Worm (Caenorhabditis elegans) whole organism, L4 larva: ENCODE results near the gene acr-15.

ENCODE experiments used
- F10B5.3 ChIP-seq: sonication (generic microtip); optimal IDR thresholded peaks from 2 replicates; lab custom pipeline; 2016; ENCODE audit warnings: mild to moderate bottlenecking, missing genetic modification characterization, missing compliant biosample characterization
- F37D6.2 ChIP-seq: sonication (generic microtip); optimal IDR thresholded peaks from 2 replicates; lab custom pipeline; 2016; ENCODE audit warnings: mild to moderate bottlenecking, missing genetic modification characterization, missing compliant biosample characterization
- ZK546.5 ChIP-seq, 2 experiments: sonication (generic microtip); optimal IDR thresholded peaks; 2 replicates each; lab custom pipeline; 2017; ENCODE audit warnings: missing biosample characterization in 2 of 2, missing genetic modification characterization in 2 of 2
- ceh-20 ChIP-seq: fragments of 200-800 bp; sonication (Bioruptor generic); IDR thresholded peaks from 2 replicates; pipeline ENCODE4 v1.3.6; 2022; ENCODE audit warnings: missing genetic modification reagents, missing genetic modification characterization, missing compliant biosample characterization
- ceh-62 ChIP-seq: sonication (generic microtip); optimal IDR thresholded peaks from 2 replicates; lab custom pipeline; 2017; ENCODE audit warnings: missing biosample characterization, missing genetic modification characterization
- daf-16 ChIP-seq, 3 experiments: sonication (generic microtip); optimal IDR thresholded peaks; 2 replicates each; lab custom pipeline; 2016 to 2017; ENCODE audit warnings: missing genetic modification characterization in 3 of 3, missing genetic modification reagents in 3 of 3, mild to moderate bottlenecking in 2 of 3, missing compliant biosample characterization in 2 of 3, missing biosample characterization in 1 of 3, moderate library complexity in 1 of 3
- daf-19 ChIP-seq: fragments of 200-800 bp; sonication (Bioruptor generic); conservative IDR thresholded peaks from 2 replicates; pipeline ENCODE4 v1.3.6; 2022; ENCODE audit warnings: missing genetic modification characterization, missing compliant biosample characterization
- dpl-1 ChIP-seq: fragments of 150-350 bp; optimal IDR thresholded peaks from 2 replicates; lab custom pipeline; 2014; ENCODE audit warnings: missing biosample characterization, missing genetic modification reagents, missing genetic modification characterization
- egl-27 ChIP-seq: sonication (generic microtip); optimal IDR thresholded peaks from 3 replicates; lab custom pipeline; 2017; ENCODE audit warnings: missing biosample characterization, missing genetic modification reagents, missing genetic modification characterization
- egl-43 ChIP-seq: fragments of 200-800 bp; sonication (Bioruptor generic); IDR thresholded peaks from 2 replicates; pipeline ENCODE4 v1.3.6; 2022; ENCODE audit warnings: missing genetic modification reagents, missing genetic modification characterization, missing compliant biosample characterization
- hlh-30 ChIP-seq: sonication (generic microtip); optimal IDR thresholded peaks from 2 replicates; lab custom pipeline; 2017; ENCODE audit warnings: antibody characterized with exemption, mild to moderate bottlenecking, missing genetic modification characterization, missing compliant biosample characterization; ENCODE audit not compliant: insufficient read depth
- jun-1 ChIP-seq: fragments of 150-350 bp; optimal IDR thresholded peaks from 2 replicates; lab custom pipeline; 2014; ENCODE audit warnings: missing biosample characterization, missing genetic modification reagents, missing genetic modification characterization
- lin-29 ChIP-seq: fragments of 200-800 bp; sonication (Bioruptor generic); IDR thresholded peaks from 2 replicates; pipeline ENCODE4 v1.3.6; 2022; ENCODE audit warnings: missing genetic modification reagents, missing genetic modification characterization, missing compliant biosample characterization
- lin-39 ChIP-seq: fragments of 150-350 bp; optimal IDR thresholded peaks from 2 replicates; lab custom pipeline; 2014; ENCODE audit warnings: missing biosample characterization, missing genetic modification reagents, missing genetic modification characterization
- mxl-2 ChIP-seq: fragments of 200-800 bp; sonication (Bioruptor generic); conservative IDR thresholded peaks from 2 replicates; pipeline ENCODE4 v1.3.6; 2022; ENCODE audit warnings: missing genetic modification reagents, missing genetic modification characterization, missing compliant biosample characterization
- mxl-3 ChIP-seq: fragments of 200-800 bp; sonication (Bioruptor generic); optimal IDR thresholded peaks from 2 replicates; lab custom pipeline; 2018; ENCODE audit warnings: mild to moderate bottlenecking, missing genetic modification characterization, missing compliant biosample characterization
- nhr-11 ChIP-seq: fragments of 150-350 bp; optimal IDR thresholded peaks from 2 replicates; lab custom pipeline; 2014; ENCODE audit warnings: missing biosample characterization, missing genetic modification characterization
- nhr-237 ChIP-seq: sonication (generic microtip); optimal IDR thresholded peaks from 2 replicates; lab custom pipeline; 2017; ENCODE audit warnings: missing biosample characterization, missing genetic modification characterization
- nhr-41 ChIP-seq: fragments of 200-800 bp; sonication (Bioruptor generic); IDR thresholded peaks from 2 replicates; pipeline ENCODE4 v1.3.6; 2022; ENCODE audit warnings: missing genetic modification reagents, missing genetic modification characterization, missing compliant biosample characterization
- nhr-6 ChIP-seq: fragments of 150-350 bp; optimal IDR thresholded peaks from 2 replicates; lab custom pipeline; 2014; ENCODE audit warnings: missing biosample characterization, missing genetic modification characterization
- pqm-1 ChIP-seq: sonication (generic microtip); optimal IDR thresholded peaks from 2 replicates; lab custom pipeline; 2017; ENCODE audit warnings: missing biosample characterization, missing genetic modification characterization
- unc-130 ChIP-seq: sonication (generic microtip); optimal IDR thresholded peaks from 2 replicates; lab custom pipeline; 2016; ENCODE audit warnings: missing genetic modification reagents, missing genetic modification characterization, missing compliant biosample characterization

acr-15 gene

ce11 chrV:8603272-8603671 is 50.8 kb downstream of the acr-15 start, which contains the start of gene F41E6.5 (continued):
- TF ChIP-seq nhr-6 (tag; lab: Kevin White, UChicago) (no peak), egl-43 (GFP tag; lab: Robert Waterston, UW) (no peak), pqm-1 (peak; percentile 54), jun-1 (tag; lab: Kevin White, UChicago) (no peak), lin-39 (tag; lab: Kevin White, UChicago) (no peak), F10B5.3 (tag; lab: Kevin White, UChicago) (no peak), ceh-62 (no peak), unc-130 (GFP tag; lab: Kevin White, UChicago) (no peak), dpl-1 (GFP tag; lab: Kevin White, UChicago) (no peak), mxl-2 (GFP tag; lab: Robert Waterston, UW) (no peak), F37D6.2 (no peak), ceh-20 (GFP tag; lab: Robert Waterston, UW) (no peak), daf-16 (GFP tag; optimal IDR thresholded peaks at IDR 0.05; lab: Kevin White, UChicago) (no peak), daf-16 (tag; optimal IDR thresholded peaks at IDR 0.05; lab: Kevin White, UChicago) (peak; percentile 90), mxl-3 (GFP tag; lab: Kevin White, UChicago) (peak; percentile 63), hlh-30 (tag; lab: Kevin White, UChicago) (peak; percentile 48), daf-19 (GFP tag; lab: Robert Waterston, UW) (no peak), nhr-11 (no peak), nhr-41 (GFP tag; lab: Robert Waterston, UW) (no peak), lin-29 (GFP tag; lab: Robert Waterston, UW) (no peak), nhr-237 (tag; lab: Kevin White, UChicago) (no peak), ZK546.5 (tag; optimal IDR thresholded peaks at IDR 0.05; lab: Kevin White, UChicago) (no peak), egl-27 (no peak)
